Worm (Caenorhabditis elegans): Measurements from ENCODE around the gene T13H5.1.

T13H5.1 gene

ce11 chrII:8496184-8496583 lies 12.7 kb downstream of the T13H5.1 start:
- no peak for TF ChIP-seq ceh-6 (GFP tag; optimal IDR thresholded peaks at IDR 0.05)
- no peak for TF ChIP-seq gmeb-2 (tag; optimal IDR thresholded peaks at IDR 0.05)
- TF ChIP-seq hlh-13 (GFP tag; optimal IDR thresholded peaks at IDR 0.05), result no peak
- no peak for TF ChIP-seq zip-5 (tag; optimal IDR thresholded peaks at IDR 0.05)
- TF ChIP-seq elt-2 (tag; optimal IDR thresholded peaks at IDR 0.05), result no peak
- TF ChIP-seq ceh-30 (tag; optimal IDR thresholded peaks at IDR 0.05), result no peak
- TF ChIP-seq pax-1 (tag; optimal IDR thresholded peaks at IDR 0.05), result no peak
- TF ChIP-seq ceh-19 (GFP tag; optimal IDR thresholded peaks at IDR 0.05), result no peak
- TF ChIP-seq sox-4 (tag; optimal IDR thresholded peaks at IDR 0.05), result no peak
- no peak for TF ChIP-seq pha-4 (tag; optimal IDR thresholded peaks at IDR 0.05)
- TF ChIP-seq fkh-6 (tag; optimal IDR thresholded peaks at IDR 0.05), result no peak
- TF ChIP-seq fax-1 (tag; optimal IDR thresholded peaks at IDR 0.05), result no peak
- no peak for TF ChIP-seq che-1 (tag; optimal IDR thresholded peaks at IDR 0.05)
- no peak for TF ChIP-seq ztf-16 (tag; optimal IDR thresholded peaks at IDR 0.05)
- TF ChIP-seq ahr-1 (tag; optimal IDR thresholded peaks at IDR 0.05), result no peak
- TF ChIP-seq pqm-1 (tag; optimal IDR thresholded peaks at IDR 0.05), result no peak
- no peak for TF ChIP-seq hlh-6 (tag; optimal IDR thresholded peaks at IDR 0.05)
- no peak for TF ChIP-seq odd-2 (tag; optimal IDR thresholded peaks at IDR 0.05)
- TF ChIP-seq mec-3 (tag; optimal IDR thresholded peaks at IDR 0.05; ENCODE audit: borderline replicate concordance), result no peak
- no peak for TF ChIP-seq fkh-10 (GFP tag; optimal IDR thresholded peaks at IDR 0.05)

- TF ChIP-seq unc-86 (tag; optimal IDR thresholded peaks at IDR 0.05), result no peak
- TF ChIP-seq Y22D7AL.16 (tag; optimal IDR thresholded peaks at IDR 0.05), result no peak
- TF ChIP-seq lim-6 (tag; optimal IDR thresholded peaks at IDR 0.05), result no peak
- TF ChIP-seq gmeb-2 (tag; optimal IDR thresholded peaks at IDR 0.05), result no peak
- no peak for TF ChIP-seq mec-3 (tag; optimal IDR thresholded peaks at IDR 0.05; ENCODE audit: borderline replicate concordance)
- TF ChIP-seq sdc-2 (tag; optimal IDR thresholded peaks at IDR 0.05), result no peak
- no peak for TF ChIP-seq ceh-6 (GFP tag; optimal IDR thresholded peaks at IDR 0.05)
- no peak for TF ChIP-seq C38D4.7 (GFP tag; optimal IDR thresholded peaks at IDR 0.05)
- no peak for TF ChIP-seq ref-2 (tag; optimal IDR thresholded peaks at IDR 0.05)
- TF ChIP-seq ceh-31 (tag; optimal IDR thresholded peaks at IDR 0.05), result no peak
- TF ChIP-seq pqm-1 (tag; optimal IDR thresholded peaks at IDR 0.05), result no peak
- TF ChIP-seq pax-1 (tag; optimal IDR thresholded peaks at IDR 0.05), result no peak
- TF ChIP-seq ceh-45 (GFP tag; IDR thresholded peaks at IDR 0.05), result no peak
Observed at ce11 chrII:8494228-8494717, 14.6 kb downstream of the T13H5.1 start, which contains the start of gene M05D6.9. TSS of gene M05D6.9 (plus strand) at chrII:8494278.

DNA sequence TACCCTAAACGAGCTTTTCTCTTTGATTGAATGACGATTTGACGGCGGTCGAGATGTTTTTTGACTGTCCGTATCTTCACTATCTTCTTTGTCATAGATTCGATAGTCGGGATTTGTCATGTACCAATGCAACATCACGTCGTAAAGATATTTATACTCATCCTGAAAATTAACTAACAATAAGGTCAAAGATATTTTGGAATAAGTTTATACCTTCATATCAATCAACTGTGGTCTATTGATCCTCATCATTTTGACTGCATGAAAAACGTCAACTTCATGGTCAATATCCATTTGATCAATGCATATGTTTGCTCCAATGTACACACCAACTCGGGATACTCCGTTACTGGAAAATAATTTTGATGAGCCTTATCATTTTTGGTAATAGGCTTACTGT lies 20.7 kb downstream of the T13H5.1 start:
- TF ChIP-seq elt-4 (tag; optimal IDR thresholded peaks at IDR 0.05) (no peak), hlh-30 (tag; optimal IDR thresholded peaks at IDR 0.05; ENCODE audit: insufficient read depth) (no peak), ztf-16 (tag; optimal IDR thresholded peaks at IDR 0.05) (no peak), ama-1 (optimal IDR thresholded peaks at IDR 0.05) (no peak), lim-6 (tag; optimal IDR thresholded peaks at IDR 0.05) (no peak), pax-1 (tag; optimal IDR thresholded peaks at IDR 0.05) (no peak), ceh-2 (tag; optimal IDR thresholded peaks at IDR 0.05) (no peak), madf-2 (tag; optimal IDR thresholded peaks at IDR 0.05) (no peak)

DNA sequence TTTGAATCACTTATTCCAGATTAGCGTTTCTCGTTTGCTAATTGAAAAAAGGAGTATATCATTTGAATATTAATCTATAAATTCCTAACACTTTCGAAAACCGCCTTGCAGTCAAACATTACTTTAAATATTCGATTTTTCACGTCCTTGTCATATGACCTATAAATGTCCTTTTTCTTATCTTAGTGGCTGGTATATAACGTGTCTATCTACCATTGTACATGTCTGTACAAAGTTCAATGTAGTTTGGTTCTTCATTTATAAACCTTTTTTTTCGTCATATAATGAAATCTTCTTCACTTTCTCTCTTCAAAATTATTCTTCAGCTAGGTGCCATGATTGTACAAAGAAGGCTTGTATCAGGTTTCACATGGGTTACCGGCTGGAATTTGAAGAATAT lies 23.3 kb downstream of the T13H5.1 start, which contains the start of gene gbh-2:
TSS of gene gbh-2 (plus strand) at position 277 of the 400 bp plus-strand sequence.
- peak; percentile 36 for TF ChIP-seq elt-2 (tag; optimal IDR thresholded peaks at IDR 0.05)
- no peak for TF ChIP-seq sdc-2 (tag; optimal IDR thresholded peaks at IDR 0.05)

- TF ChIP-seq dve-1 (tag; optimal IDR thresholded peaks at IDR 0.05) (peak; percentile 38), hlh-6 (tag; optimal IDR thresholded peaks at IDR 0.05) (no peak), elt-2 (tag; optimal IDR thresholded peaks at IDR 0.05) (peak; percentile 40)
Observed at ce11 chrII:8484546-8484945, 24.3 kb downstream of the T13H5.1 start.

All from whole organism, late embryonic.